Worm (Caenorhabditis elegans) whole organism, young adult: ENCODE results near the gene F02E11.3.

ENCODE experiments used
- B0336.3 ChIP-seq: fragments of 200-800 bp; sonication (Bioruptor generic); IDR thresholded peaks from 2 replicates; pipeline ENCODE4 v1.3.6; 2022; ENCODE audit warnings: missing genetic modification characterization, missing compliant biosample characterization
- C17E4.6 ChIP-seq: fragments of 200-800 bp; sonication (Bioruptor generic); IDR thresholded peaks from 2 replicates; pipeline ENCODE4 v1.3.6; 2022; ENCODE audit warnings: missing genetic modification reagents, missing genetic modification characterization, missing compliant biosample characterization
- F10E7.11 ChIP-seq: sonication (generic microtip); optimal IDR thresholded peaks from 2 replicates; lab custom pipeline; 2017; ENCODE audit warnings: mild to moderate bottlenecking, missing genetic modification characterization, moderate library complexity, missing compliant biosample characterization
- F37B4.10 ChIP-seq: fragments of 200-800 bp; sonication (Bioruptor generic); IDR thresholded peaks from 2 replicates; pipeline ENCODE4 v1.3.6; 2022; ENCODE audit warnings: missing genetic modification characterization, missing compliant biosample characterization
- F55B11.4 ChIP-seq: sonication (generic microtip); optimal IDR thresholded peaks from 2 replicates; lab custom pipeline; 2016; ENCODE audit warnings: missing compliant biosample characterization, missing genetic modification characterization, borderline replicate concordance; ENCODE audit not compliant: insufficient read depth
- F57A8.1 ChIP-seq: fragments of 200-800 bp; sonication (Bioruptor generic); optimal IDR thresholded peaks from 2 replicates; lab custom pipeline; 2018; ENCODE audit warnings: mild to moderate bottlenecking, missing genetic modification characterization, moderate library complexity, missing compliant biosample characterization
- K11D2.4 ChIP-seq: fragments of 200-800 bp; sonication (Bioruptor generic); IDR thresholded peaks from 2 replicates; pipeline ENCODE4 v1.3.6; 2022; ENCODE audit warnings: missing genetic modification reagents, missing genetic modification characterization, missing compliant biosample characterization
- Y53G8AR.9 ChIP-seq: fragments of 200-800 bp; sonication (Bioruptor generic); conservative IDR thresholded peaks from 2 replicates; pipeline ENCODE4 v1.3.6; 2022; ENCODE audit warnings: missing genetic modification reagents, missing genetic modification characterization, missing compliant biosample characterization
- Y56A3A.18 ChIP-seq: fragments of 200-800 bp; sonication (Bioruptor generic); IDR thresholded peaks from 2 replicates; pipeline ENCODE4 v1.3.6; 2022; ENCODE audit warnings: missing genetic modification reagents, missing genetic modification characterization, missing compliant biosample characterization
- Y67H2A.10 ChIP-seq: fragments of 200-800 bp; sonication (Bioruptor generic); conservative IDR thresholded peaks from 2 replicates; pipeline ENCODE4 v1.3.6; 2022; ENCODE audit warnings: missing genetic modification reagents, missing genetic modification characterization, missing compliant biosample characterization
- Y79H2A.3 ChIP-seq: fragments of 200-800 bp; sonication (Bioruptor generic); conservative IDR thresholded peaks from 2 replicates; pipeline ENCODE4 v1.3.6; 2022; ENCODE audit warnings: missing genetic modification reagents, missing genetic modification characterization, missing compliant biosample characterization
- Y95B8A.8 ChIP-seq: fragments of 200-800 bp; sonication (Bioruptor generic); IDR thresholded peaks from 2 replicates; pipeline ENCODE4 v1.3.6; 2022; ENCODE audit warnings: missing genetic modification reagents, missing genetic modification characterization, missing compliant biosample characterization
- ZK185.1 ChIP-seq: sonication (generic microtip); optimal IDR thresholded peaks from 2 replicates; lab custom pipeline; 2016; ENCODE audit warnings: mild to moderate bottlenecking, missing genetic modification characterization, missing compliant biosample characterization; ENCODE audit not compliant: poor library complexity, severe bottlenecking
- ama-1 ChIP-seq, 3 experiments: fragments of 150-350 bp in 1 of 3; sonication (generic microtip) in 2 of 3; optimal IDR thresholded peaks; 2 replicates each; lab custom pipeline; 2014 to 2018; ENCODE audit warnings: missing biosample characterization in 2 of 3, missing genetic modification characterization in 2 of 3, missing genetic modification reagents in 2 of 3
- athp-1 ChIP-seq: sonication (generic microtip); optimal IDR thresholded peaks from 2 replicates; lab custom pipeline; 2017; ENCODE audit warnings: mild to moderate bottlenecking, missing genetic modification characterization, missing compliant biosample characterization
- attf-3 ChIP-seq: fragments of 200-800 bp; sonication (Bioruptor generic); conservative IDR thresholded peaks from 2 replicates; pipeline ENCODE4 v1.3.6; 2022; ENCODE audit warnings: missing genetic modification reagents, missing genetic modification characterization, missing compliant biosample characterization
- bed-2 ChIP-seq: fragments of 200-800 bp; sonication (Bioruptor generic); IDR thresholded peaks from 2 replicates; pipeline ENCODE4 v1.3.6; 2022; ENCODE audit warnings: missing genetic modification reagents, missing genetic modification characterization, missing compliant biosample characterization
- cebp-2 ChIP-seq: fragments of 200-800 bp; sonication (Bioruptor generic); IDR thresholded peaks from 2 replicates; pipeline ENCODE4 v1.3.6; 2022; ENCODE audit warnings: missing genetic modification characterization, missing compliant biosample characterization
- dox-1 ChIP-seq: fragments of 200-800 bp; sonication (Bioruptor generic); IDR thresholded peaks from 2 replicates; pipeline ENCODE4 v1.3.6; 2022; ENCODE audit warnings: missing genetic modification reagents, missing genetic modification characterization, missing compliant biosample characterization
- efl-1 ChIP-seq: fragments of 150-350 bp; optimal IDR thresholded peaks from 2 replicates; lab custom pipeline; 2014; ENCODE audit warnings: missing biosample characterization, missing genetic modification reagents, missing genetic modification characterization
- egl-18 ChIP-seq: fragments of 200-800 bp; sonication (Bioruptor generic); IDR thresholded peaks from 2 replicates; pipeline ENCODE4 v1.3.6; 2022; ENCODE audit warnings: missing genetic modification reagents, missing genetic modification characterization, missing compliant biosample characterization
- gei-17 ChIP-seq: fragments of 200-800 bp; sonication (Bioruptor generic); optimal IDR thresholded peaks from 2 replicates; lab custom pipeline; 2018; ENCODE audit warnings: mild to moderate bottlenecking, missing genetic modification characterization, missing compliant biosample characterization
- hlh-26 ChIP-seq: fragments of 200-800 bp; sonication (Bioruptor generic); conservative IDR thresholded peaks from 2 replicates; pipeline ENCODE4 v1.3.6; 2022; ENCODE audit warnings: missing genetic modification reagents, missing genetic modification characterization, missing compliant biosample characterization
- hmg-1.2 ChIP-seq: fragments of 200-800 bp; sonication (Bioruptor generic); IDR thresholded peaks from 2 replicates; pipeline ENCODE4 v1.3.6; 2022; ENCODE audit warnings: missing genetic modification reagents, missing genetic modification characterization, missing compliant biosample characterization
- hmg-20 ChIP-seq: fragments of 200-800 bp; sonication (Bioruptor generic); IDR thresholded peaks from 2 replicates; pipeline ENCODE4 v1.3.6; 2022; ENCODE audit warnings: missing genetic modification reagents, missing genetic modification characterization, missing compliant biosample characterization
- hsf-1 ChIP-seq: fragments of 200-800 bp; sonication (Bioruptor generic); IDR thresholded peaks from 2 replicates; pipeline ENCODE4 v1.3.6; 2022; ENCODE audit warnings: missing genetic modification reagents, missing genetic modification characterization, missing compliant biosample characterization
- lag-1 ChIP-seq: fragments of 200-800 bp; sonication (Bioruptor generic); IDR thresholded peaks from 2 replicates; pipeline ENCODE4 v1.3.6; 2022; ENCODE audit warnings: missing genetic modification reagents, missing genetic modification characterization, missing compliant biosample characterization
- lin-26 ChIP-seq: fragments of 200-800 bp; sonication (Bioruptor generic); IDR thresholded peaks from 2 replicates; pipeline ENCODE4 v1.3.6; 2022; ENCODE audit warnings: missing genetic modification reagents, missing genetic modification characterization, missing compliant biosample characterization
- lin-35 ChIP-seq, 3 experiments: fragments of 150-350 bp in 2 of 3; sonication (generic microtip) in 1 of 3; optimal IDR thresholded peaks; 2 replicates each; lab custom pipeline; 2014 to 2018; ENCODE audit warnings: missing biosample characterization in 3 of 3, missing genetic modification characterization in 3 of 3, missing genetic modification reagents in 3 of 3
- lsl-1 ChIP-seq: fragments of 200-800 bp; sonication (Bioruptor generic); optimal IDR thresholded peaks from 2 replicates; lab custom pipeline; 2018; ENCODE audit warnings: mild to moderate bottlenecking, missing genetic modification characterization, moderate library complexity, missing compliant biosample characterization
- madf-6 ChIP-seq: fragments of 200-800 bp; sonication (Bioruptor generic); IDR thresholded peaks from 2 replicates; pipeline ENCODE4 v1.3.6; 2022; ENCODE audit warnings: missing genetic modification reagents, missing genetic modification characterization, missing compliant biosample characterization
- mcd-1 ChIP-seq: fragments of 200-800 bp; sonication (Bioruptor generic); IDR thresholded peaks from 2 replicates; pipeline ENCODE4 v1.3.6; 2022; ENCODE audit warnings: missing genetic modification reagents, missing genetic modification characterization, missing compliant biosample characterization
- mel-28 ChIP-seq: sonication (generic microtip); optimal IDR thresholded peaks from 2 replicates; lab custom pipeline; 2016; ENCODE audit warnings: borderline replicate concordance, mild to moderate bottlenecking, missing genetic modification characterization, missing compliant biosample characterization
- nfya-1 ChIP-seq: sonication (generic microtip); optimal IDR thresholded peaks from 2 replicates; lab custom pipeline; 2017; ENCODE audit warnings: antibody characterized with exemption, missing compliant biosample characterization, missing genetic modification characterization, borderline replicate concordance; ENCODE audit not compliant: insufficient read depth
- nfya-2 ChIP-seq: fragments of 200-800 bp; sonication (Bioruptor generic); IDR thresholded peaks from 2 replicates; pipeline ENCODE4 v1.3.6; 2022; ENCODE audit warnings: missing genetic modification reagents, missing genetic modification characterization, missing compliant biosample characterization
- nfyb-1 ChIP-seq: fragments of 200-800 bp; sonication (Bioruptor generic); IDR thresholded peaks from 2 replicates; pipeline ENCODE4 v1.3.6; 2022; ENCODE audit warnings: missing genetic modification reagents, missing genetic modification characterization, missing compliant biosample characterization
- nhr-179 ChIP-seq: sonication (generic microtip); optimal IDR thresholded peaks from 2 replicates; lab custom pipeline; 2016; ENCODE audit warnings: mild to moderate bottlenecking, missing genetic modification characterization, missing compliant biosample characterization
- pbrm-1 ChIP-seq: fragments of 200-800 bp; sonication (Bioruptor generic); IDR thresholded peaks from 2 replicates; pipeline ENCODE4 v1.3.6; 2022; ENCODE audit warnings: missing genetic modification reagents, missing genetic modification characterization, missing compliant biosample characterization
- rec-8 ChIP-seq, 2 experiments: sonication (generic microtip); optimal IDR thresholded peaks; 2 replicates each; lab custom pipeline; 2016; ENCODE audit warnings: mild to moderate bottlenecking in 2 of 2, missing genetic modification characterization in 2 of 2, missing genetic modification reagents in 2 of 2, missing genotype in 2 of 2, missing biosample characterization in 1 of 2, missing compliant biosample characterization in 1 of 2, moderate library complexity in 1 of 2
- repo-1 ChIP-seq: sonication (generic microtip); optimal IDR thresholded peaks from 2 replicates; lab custom pipeline; 2017; ENCODE audit warnings: mild to moderate bottlenecking, missing genetic modification characterization, missing compliant biosample characterization
- snpc-1.1 ChIP-seq: sonication (generic microtip); optimal IDR thresholded peaks from 2 replicates; lab custom pipeline; 2017; ENCODE audit warnings: missing genetic modification characterization, mild to moderate bottlenecking, missing compliant biosample characterization, antibody characterized with exemption, moderate library complexity, missing genotype, missing genetic modification reagents; ENCODE audit not compliant: insufficient read depth
- snpc-3.4 ChIP-seq: sonication (generic microtip); optimal IDR thresholded peaks from 2 replicates; lab custom pipeline; 2017; ENCODE audit warnings: missing genetic modification characterization, mild to moderate bottlenecking, missing compliant biosample characterization, antibody characterized with exemption, moderate library complexity, missing genotype, missing genetic modification reagents
- somi-1 ChIP-seq: fragments of 200-800 bp; sonication (Bioruptor generic); optimal IDR thresholded peaks from 2 replicates; lab custom pipeline; 2018; ENCODE audit warnings: mild to moderate bottlenecking, missing genetic modification characterization, missing compliant biosample characterization
- tbx-9 ChIP-seq: sonication (generic microtip); optimal IDR thresholded peaks from 2 replicates; lab custom pipeline; 2016; ENCODE audit warnings: borderline replicate concordance, missing genetic modification characterization, inconsistent platforms, missing compliant biosample characterization
- unc-62 ChIP-seq: fragments of 150-350 bp; optimal IDR thresholded peaks from 2 replicates; lab custom pipeline; 2014; ENCODE audit warnings: missing biosample characterization, missing genetic modification reagents, missing genetic modification characterization
- xnd-1 ChIP-seq: sonication (generic microtip); optimal IDR thresholded peaks from 2 replicates; lab custom pipeline; 2016; ENCODE audit warnings: missing genotype, missing genetic modification reagents, missing genetic modification characterization, missing compliant biosample characterization
- ztf-26 ChIP-seq: sonication (generic microtip); optimal IDR thresholded peaks from 2 replicates; lab custom pipeline; 2017; ENCODE audit warnings: missing genetic modification characterization, missing compliant biosample characterization
- ztf-28 ChIP-seq: fragments of 200-800 bp; sonication (Bioruptor generic); IDR thresholded peaks from 2 replicates; pipeline ENCODE4 v1.3.6; 2022; ENCODE audit warnings: missing genetic modification reagents, missing genetic modification characterization, missing compliant biosample characterization

The F02E11.3 gene

ce11 chrII:3267815-3268214, 7.0 kb downstream of the F02E11.3 start:
- TF ChIP-seq Y79H2A.3: no peak
- no peak for TF ChIP-seq gei-17 (GFP tag; lab: Kevin White, UChicago)
- no peak for TF ChIP-seq K11D2.4
- TF ChIP-seq hsf-1 (GFP tag; lab: Robert Waterston, UW): no peak
- TF ChIP-seq nfyb-1 (GFP tag; lab: Robert Waterston, UW): peak; percentile 66
- no peak for TF ChIP-seq lin-35 (GFP tag; optimal IDR thresholded peaks at IDR 0.05; lab: Kevin White, UChicago)
- no peak for TF ChIP-seq nfya-2
- peak; percentile 48 for TF ChIP-seq hmg-1.2 (GFP tag; lab: Robert Waterston, UW)
- no peak for TF ChIP-seq snpc-3.4 (tag; lab: Kevin White, UChicago)
- TF ChIP-seq tbx-9 (tag; lab: Kevin White, UChicago): no peak
- TF ChIP-seq snpc-1.1 (tag; lab: Kevin White, UChicago): no peak
- TF ChIP-seq nhr-179 (tag; lab: Kevin White, UChicago): no peak
- no peak for TF ChIP-seq repo-1 (tag; lab: Kevin White, UChicago)
- no peak for TF ChIP-seq Y56A3A.18 (GFP tag; lab: Robert Waterston, UW)
- TF ChIP-seq efl-1: no peak
- TF ChIP-seq ztf-26 (tag; lab: Kevin White, UChicago): no peak
- TF ChIP-seq nfya-1: no peak
- no peak for TF ChIP-seq C17E4.6 (GFP tag; lab: Robert Waterston, UW)
- no peak for TF ChIP-seq F37B4.10
- no peak for TF ChIP-seq athp-1 (tag; lab: Kevin White, UChicago)
- no peak for TF ChIP-seq mcd-1
- TF ChIP-seq Y67H2A.10 (GFP tag; lab: Robert Waterston, UW): no peak
- peak; percentile 80; the same call in 1 of the 2 replicates for TF ChIP-seq lin-26
- TF ChIP-seq ama-1 (optimal IDR thresholded peaks at IDR 0.05; lab: Kevin White, UChicago): no peak
- TF ChIP-seq ama-1 (GFP tag; optimal IDR thresholded peaks at IDR 0.05; lab: Kevin White, UChicago): peak; percentile 16 to 25
- no peak for TF ChIP-seq pbrm-1 (GFP tag; lab: Robert Waterston, UW)
- peak; percentile 55; the same call in 1 of the 2 replicates for TF ChIP-seq Y53G8AR.9
- no peak for TF ChIP-seq hlh-26
- no peak for TF ChIP-seq cebp-2 (GFP tag; lab: Robert Waterston, UW)
- no peak for TF ChIP-seq B0336.3 (GFP tag; lab: Robert Waterston, UW)
- 0 out of 2 replicates have a peak, but pooled peaks have one; percentile 31 for TF ChIP-seq dox-1 (GFP tag; lab: Robert Waterston, UW)
- no peak for TF ChIP-seq F55B11.4 (tag; lab: Kevin White, UChicago)
- no peak for TF ChIP-seq egl-18
- no peak for TF ChIP-seq hmg-20
- no peak for TF ChIP-seq xnd-1 (tag; lab: Kevin White, UChicago)
- TF ChIP-seq attf-3: no peak
- TF ChIP-seq lsl-1: peak; percentile 24
- TF ChIP-seq F10E7.11 (tag; lab: Kevin White, UChicago): no peak
- TF ChIP-seq ZK185.1 (tag; lab: Kevin White, UChicago): no peak
- TF ChIP-seq unc-62: no peak
- TF ChIP-seq bed-2: no peak
- TF ChIP-seq F57A8.1 (GFP tag; lab: Kevin White, UChicago): no peak
- TF ChIP-seq madf-6: no peak
- no peak for TF ChIP-seq lag-1
- no peak for TF ChIP-seq somi-1
- no peak for TF ChIP-seq ztf-28 (GFP tag; lab: Robert Waterston, UW)
- no peak for TF ChIP-seq mel-28 (tag; lab: Kevin White, UChicago)
- TF ChIP-seq Y95B8A.8 (GFP tag; lab: Robert Waterston, UW): no peak
- no peak for TF ChIP-seq rec-8 (tag; optimal IDR thresholded peaks at IDR 0.05; lab: Kevin White, UChicago)
